Fruit fly (Drosophila melanogaster) whole organism, embryonic: ENCODE data around the gene gammaTub37C.

ENCODE experiments used
- CG11247 ChIP-seq: fragments of 200-800 bp; sonication (Bioruptor generic); IDR thresholded peaks from 2 replicates; pipeline ENCODE4 v1.3.6; 2022; ENCODE audit warnings: missing biosample characterization, missing genetic modification characterization
- CG12071 ChIP-seq: fragments of 200-800 bp; sonication (Bioruptor generic); optimal IDR thresholded peaks from 3 replicates; lab custom pipeline; 2018; ENCODE audit warnings: missing biosample characterization, mild to moderate bottlenecking, missing genetic modification characterization
- CG12299 ChIP-seq: fragments of 200-800 bp; sonication (Bioruptor generic); optimal IDR thresholded peaks from 2 replicates; lab custom pipeline; 2018; ENCODE audit warnings: missing biosample characterization, mild to moderate bottlenecking, missing genetic modification characterization
- CG1233 ChIP-seq: fragments of 200-800 bp; sonication (Bioruptor generic); optimal IDR thresholded peaks from 4 replicates; lab custom pipeline; 2018; ENCODE audit warnings: missing biosample characterization, mild to moderate bottlenecking, missing genetic modification characterization
- CG13775 ChIP-seq: fragments of 200-800 bp; sonication (Bioruptor generic); optimal IDR thresholded peaks from 3 replicates; lab custom pipeline; 2017; ENCODE audit warnings: missing biosample characterization, mild to moderate bottlenecking, missing genetic modification characterization
- CG15269 ChIP-seq: fragments of 200-800 bp; sonication (Bioruptor generic); optimal IDR thresholded peaks from 2 replicates; lab custom pipeline; 2018; ENCODE audit warnings: missing biosample characterization, mild to moderate bottlenecking, missing genetic modification characterization, moderate library complexity
- CG15514 ChIP-seq: fragments of 200-800 bp; sonication (Bioruptor generic); optimal IDR thresholded peaks from 3 replicates; lab custom pipeline; 2017; ENCODE audit warnings: missing biosample characterization, missing genetic modification characterization, mild to moderate bottlenecking, moderate library complexity, missing genetic modification reagents
- CG16815 ChIP-seq: fragments of 200-800 bp; sonication (Bioruptor generic); optimal IDR thresholded peaks from 3 replicates; lab custom pipeline; 2017; ENCODE audit warnings: missing biosample characterization, mild to moderate bottlenecking, missing genetic modification characterization
- CG16863 ChIP-seq: fragments of 200-800 bp; sonication (Bioruptor generic); optimal IDR thresholded peaks from 3 replicates; lab custom pipeline; 2016; ENCODE audit warnings: missing biosample characterization, missing genetic modification characterization
- CG17361 ChIP-seq: fragments of 200-800 bp; sonication (Bioruptor generic); IDR thresholded peaks from 3 replicates; pipeline ENCODE4 v1.3.6; 2022; ENCODE audit warnings: missing biosample characterization, missing genetic modification characterization
- CG17385 ChIP-seq: fragments of 200-800 bp; sonication (Bioruptor generic); optimal IDR thresholded peaks from 3 replicates; lab custom pipeline; 2018; ENCODE audit warnings: missing biosample characterization, mild to moderate bottlenecking, missing genetic modification characterization
- CG4730 ChIP-seq: fragments of 200-800 bp; sonication (Bioruptor generic); IDR thresholded peaks from 2 replicates; pipeline ENCODE4 v1.3.6; 2022; ENCODE audit warnings: missing biosample characterization, missing genetic modification characterization
- CG4854 ChIP-seq: fragments of 200-800 bp; sonication (Bioruptor generic); optimal IDR thresholded peaks from 2 replicates; lab custom pipeline; 2016; ENCODE audit warnings: missing biosample characterization, missing genetic modification characterization, inconsistent platforms
- CG6689 ChIP-seq: fragments of 200-800 bp; sonication (Bioruptor generic); IDR thresholded peaks from 2 replicates; pipeline ENCODE4 v1.3.6; 2022; ENCODE audit warnings: missing biosample characterization, missing genetic modification characterization
- CG7372 ChIP-seq: fragments of 200-800 bp; sonication (Bioruptor generic); IDR thresholded peaks from 2 replicates; pipeline ENCODE4 v1.3.6; 2022; ENCODE audit warnings: missing biosample characterization, missing genetic modification characterization
- CG7556 ChIP-seq: fragments of 200-800 bp; sonication (Bioruptor generic); optimal IDR thresholded peaks from 2 replicates; lab custom pipeline; 2017; ENCODE audit warnings: missing biosample characterization, mild to moderate bottlenecking, missing genetic modification characterization
- Deaf1 ChIP-seq: fragments of 200-800 bp; optimal IDR thresholded peaks from 3 replicates; lab custom pipeline; 2019; ENCODE audit warnings: missing biosample characterization, mild to moderate bottlenecking, missing genetic modification characterization, moderate library complexity
- Dfd ChIP-seq, 2 experiments: fragments of >200 bp; optimal IDR thresholded peaks; 2 replicates each; lab custom pipeline; 2017; ENCODE audit warnings: missing biosample characterization in 2 of 2, missing genetic modification characterization in 2 of 2
- Jarid2 ChIP-seq: fragments of 200-800 bp; sonication (Bioruptor generic); optimal IDR thresholded peaks from 3 replicates; lab custom pipeline; 2017; ENCODE audit warnings: mild to moderate bottlenecking, missing biosample characterization, missing genetic modification reagents, missing genetic modification characterization
- Lpt ChIP-seq: fragments of >200 bp; optimal IDR thresholded peaks from 2 replicates; lab custom pipeline; 2018; ENCODE audit warnings: missing biosample characterization, missing genetic modification characterization
- Mrtf ChIP-seq: fragments of 200-800 bp; sonication (Bioruptor generic); IDR thresholded peaks from 3 replicates; pipeline ENCODE4 v1.3.6; 2022; ENCODE audit warnings: missing biosample characterization, missing genetic modification characterization
- NK7.1 ChIP-seq: fragments of 200-800 bp; sonication (Bioruptor generic); optimal IDR thresholded peaks from 3 replicates; lab custom pipeline; 2016; ENCODE audit warnings: missing biosample characterization, missing genetic modification characterization
- Pdp1 ChIP-seq, 2 experiments: fragments of 200-800 bp; sonication (Bioruptor generic); optimal IDR thresholded peaks; 3 replicates each; lab custom pipeline; 2016; ENCODE audit warnings: missing biosample characterization in 2 of 2, missing genetic modification characterization in 2 of 2, mild to moderate bottlenecking in 1 of 2, moderate library complexity in 1 of 2
- Tbp ChIP-seq: fragments of >200 bp; optimal IDR thresholded peaks from 2 replicates; lab custom pipeline; 2018; ENCODE audit warnings: missing biosample characterization, missing genetic modification characterization
- Xrp1 ChIP-seq: fragments of 200-800 bp; sonication (Bioruptor generic); IDR thresholded peaks from 2 replicates; pipeline ENCODE4 v1.3.6; 2022; ENCODE audit warnings: missing biosample characterization, missing genetic modification characterization
- btn ChIP-seq: fragments of 200-800 bp; sonication (Bioruptor generic); optimal IDR thresholded peaks from 2 replicates; lab custom pipeline; 2016; ENCODE audit warnings: missing biosample characterization, missing genetic modification characterization
- chm ChIP-seq: fragments of 200-800 bp; sonication (Bioruptor generic); IDR thresholded peaks from 2 replicates; pipeline ENCODE4 v1.3.6; 2022; ENCODE audit warnings: missing biosample characterization, missing genetic modification characterization
- cwo ChIP-seq: fragments of 200-800 bp; sonication (Bioruptor generic); optimal IDR thresholded peaks from 3 replicates; lab custom pipeline; 2017; ENCODE audit warnings: missing biosample characterization, missing genetic modification characterization, mild to moderate bottlenecking, moderate library complexity, missing genetic modification reagents
- fru ChIP-seq: fragments of >200 bp; optimal IDR thresholded peaks from 2 replicates; lab custom pipeline; 2017
- ind ChIP-seq: fragments of 200-800 bp; sonication (Bioruptor generic); optimal IDR thresholded peaks from 3 replicates; lab custom pipeline; 2016; ENCODE audit warnings: missing biosample characterization, missing genetic modification characterization
- kni ChIP-seq: fragments of 200-800 bp; sonication (Bioruptor generic); optimal IDR thresholded peaks from 3 replicates; lab custom pipeline; 2017; ENCODE audit warnings: mild to moderate bottlenecking, missing biosample characterization, missing genetic modification reagents, missing genetic modification characterization
- knrl ChIP-seq: fragments of 200-800 bp; sonication (Bioruptor generic); IDR thresholded peaks from 3 replicates; pipeline ENCODE4 v1.3.6; 2022; ENCODE audit warnings: missing biosample characterization, missing genetic modification characterization; ENCODE audit not compliant: partially characterized antibody
- lilli ChIP-seq: fragments of 200-800 bp; sonication (Bioruptor generic); optimal IDR thresholded peaks from 3 replicates; lab custom pipeline; 2016; ENCODE audit warnings: missing biosample characterization, missing genetic modification characterization
- lov ChIP-seq, 2 experiments: fragments of 200-800 bp in 1 of 2; fragments of >200 bp in 1 of 2; sonication (Bioruptor generic) in 1 of 2; IDR thresholded peaks in 1 of 2; optimal IDR thresholded peaks in 1 of 2; 2 replicates in 1 of 2; 3 replicates in 1 of 2; pipeline versions ENCODE4 v1.3.6 to Lab custom; 2017 to 2022; ENCODE audit warnings: missing biosample characterization in 1 of 2, missing genetic modification characterization in 1 of 2
- maf-S ChIP-seq: fragments of 200-800 bp; sonication (Bioruptor generic); optimal IDR thresholded peaks from 2 replicates; lab custom pipeline; 2016; ENCODE audit warnings: missing biosample characterization, missing genetic modification characterization
- mam ChIP-seq: fragments of 200-800 bp; sonication (Bioruptor generic); optimal IDR thresholded peaks from 3 replicates; lab custom pipeline; 2016; ENCODE audit warnings: missing biosample characterization, missing genetic modification characterization
- mirr ChIP-seq: fragments of 200-800 bp; sonication (Bioruptor generic); optimal IDR thresholded peaks from 3 replicates; lab custom pipeline; 2018; ENCODE audit warnings: missing biosample characterization, mild to moderate bottlenecking, missing genetic modification characterization
- pfk ChIP-seq: fragments of 200-800 bp; sonication (Bioruptor generic); optimal IDR thresholded peaks from 2 replicates; lab custom pipeline; 2018; ENCODE audit warnings: missing biosample characterization, mild to moderate bottlenecking, missing genetic modification characterization, moderate library complexity
- pnt ChIP-seq: fragments of 200-800 bp; sonication (Bioruptor generic); optimal IDR thresholded peaks from 3 replicates; lab custom pipeline; 2016; ENCODE audit warnings: missing biosample characterization, missing genetic modification characterization
- sd ChIP-seq: fragments of 200-800 bp; sonication (Bioruptor generic); optimal IDR thresholded peaks from 3 replicates; lab custom pipeline; 2018; ENCODE audit warnings: missing biosample characterization, mild to moderate bottlenecking, missing genetic modification characterization, moderate library complexity
- sens ChIP-seq: fragments of 200-800 bp; sonication (Bioruptor generic); peaks from one replicate; lab custom pipeline; 2016; ENCODE audit warnings: missing biosample characterization, missing genetic modification characterization
- sens-2 ChIP-seq: fragments of 200-800 bp; sonication (Bioruptor generic); IDR thresholded peaks from 2 replicates; pipeline ENCODE4 v1.3.6; 2022; ENCODE audit warnings: missing biosample characterization, missing genetic modification characterization
- sima ChIP-seq: fragments of 200-800 bp; sonication (Bioruptor generic); optimal IDR thresholded peaks from 2 replicates; lab custom pipeline; 2016; ENCODE audit warnings: missing biosample characterization, missing genetic modification characterization
- so ChIP-seq: fragments of 200-800 bp; sonication (Bioruptor generic); IDR thresholded peaks from 3 replicates; pipeline ENCODE4 v1.3.6; 2022; ENCODE audit warnings: missing biosample characterization, missing genetic modification characterization
- sqz ChIP-seq: fragments of 200-800 bp; sonication (Bioruptor generic); optimal IDR thresholded peaks from 3 replicates; lab custom pipeline; 2018; ENCODE audit warnings: missing biosample characterization, mild to moderate bottlenecking, missing genetic modification characterization
- stwl ChIP-seq: fragments of 200-800 bp; sonication (Bioruptor generic); optimal IDR thresholded peaks from 3 replicates; lab custom pipeline; 2018; ENCODE audit warnings: missing biosample characterization, mild to moderate bottlenecking, missing genetic modification characterization, moderate library complexity
- tin ChIP-seq: fragments of 200-800 bp; sonication (Bioruptor generic); optimal IDR thresholded peaks from 3 replicates; lab custom pipeline; 2016; ENCODE audit warnings: missing biosample characterization, missing genetic modification characterization
- twi ChIP-seq: fragments of 200-800 bp; optimal IDR thresholded peaks from 2 replicates; lab custom pipeline; 2019; ENCODE audit warnings: missing biosample characterization, mild to moderate bottlenecking, missing genetic modification characterization, moderate library complexity
- usp ChIP-seq: fragments of >200 bp; optimal IDR thresholded peaks from 2 replicates; lab custom pipeline; 2017; ENCODE audit warnings: missing biosample characterization, missing genetic modification characterization
- wek ChIP-seq: fragments of 200-800 bp; sonication (Bioruptor generic); optimal IDR thresholded peaks from 3 replicates; lab custom pipeline; 2018; ENCODE audit warnings: missing biosample characterization, mild to moderate bottlenecking, missing genetic modification characterization, moderate library complexity
- zen2 ChIP-seq: fragments of 200-800 bp; sonication (Bioruptor generic); IDR thresholded peaks from 3 replicates; pipeline ENCODE4 v1.3.6; 2022; ENCODE audit warnings: missing biosample characterization, missing genetic modification characterization; ENCODE audit not compliant: partially characterized antibody

gammaTub37C gene

dm6 chr2L:19191789-19192297 lies 6.3 kb upstream of the gammaTub37C start (continued):
- peak; percentile 9; the same call in 1 of the 3 replicates for TF ChIP-seq so
- no peak for TF ChIP-seq lov (optimal IDR thresholded peaks at IDR 0.05; lab: Kevin White, UChicago)
- no peak for TF ChIP-seq lov (GFP tag; IDR thresholded peaks at IDR 0.05; lab: Robert Waterston, UW)
- peak in 1 of 2 experiments; percentile 42 for TF ChIP-seq Pdp1 (GFP tag; optimal IDR thresholded peaks at IDR 0.05; lab: Kevin White, UChicago)
- peak; percentile 10 for TF ChIP-seq CG1233 (GFP tag; lab: Kevin White, UChicago)
- TF ChIP-seq stwl (tag; lab: Kevin White, UChicago): no peak
- TF ChIP-seq mam (GFP tag; lab: Kevin White, UChicago): no peak
- TF ChIP-seq CG6689 (GFP tag; lab: Robert Waterston, UW): no peak
- peak; percentile 48; the same call in 1 of the 2 replicates for TF ChIP-seq chm (GFP tag; lab: Robert Waterston, UW)
- TF ChIP-seq Tbp (GFP tag; lab: Kevin White, UChicago): no peak
- no peak for TF ChIP-seq CG15269 (tag; lab: Kevin White, UChicago)
- TF ChIP-seq fru: no peak
- no peak for TF ChIP-seq lilli
- TF ChIP-seq CG4854 (GFP tag; lab: Kevin White, UChicago): no peak
- no peak for TF ChIP-seq Deaf1
- no peak for TF ChIP-seq usp (GFP tag; lab: Kevin White, UChicago)
- peak; percentile 86 for TF ChIP-seq twi (tag; lab: Kevin White, UChicago)
- TF ChIP-seq knrl (GFP tag; lab: Robert Waterston, UW): no peak
- peak; percentile 80 for TF ChIP-seq sqz (GFP tag; lab: Kevin White, UChicago)
- peak; percentile 23 for TF ChIP-seq Jarid2 (GFP tag; lab: Kevin White, UChicago)
- TF ChIP-seq CG7556 (GFP tag; lab: Kevin White, UChicago): no peak
- TF ChIP-seq pnt (GFP tag; lab: Kevin White, UChicago): no peak
- TF ChIP-seq CG12071 (GFP tag; lab: Kevin White, UChicago): peak; percentile 58
- peak; percentile 56; the same call in 1 of the 3 replicates for TF ChIP-seq CG17361 (GFP tag; lab: Robert Waterston, UW)
- peak; percentile 17 for TF ChIP-seq mirr (GFP tag; lab: Kevin White, UChicago)
- no peak for TF ChIP-seq NK7.1
- no peak for TF ChIP-seq CG16863 (GFP tag; lab: Kevin White, UChicago)
- TF ChIP-seq maf-S (GFP tag; lab: Kevin White, UChicago): no peak
- no peak for TF ChIP-seq zen2 (GFP tag; lab: Robert Waterston, UW)
- peak; percentile 44 for TF ChIP-seq wek (GFP tag; lab: Kevin White, UChicago)
- no peak for TF ChIP-seq CG12299
- TF ChIP-seq Lpt (GFP tag; lab: Kevin White, UChicago): no peak
- TF ChIP-seq btn (GFP tag; lab: Kevin White, UChicago): peak; percentile 34
- no peak for TF ChIP-seq tin (GFP tag; lab: Kevin White, UChicago)
- no peak for TF ChIP-seq CG16815 (GFP tag; lab: Kevin White, UChicago)
- TF ChIP-seq cwo (GFP tag; lab: Kevin White, UChicago): peak; percentile 56
- TF ChIP-seq sens-2 (GFP tag; lab: Robert Waterston, UW): 0 out of 2 replicates have a peak, but pooled peaks have one; percentile 33
- no peak for TF ChIP-seq CG17385 (GFP tag; lab: Kevin White, UChicago)
- peak; percentile 63 for TF ChIP-seq kni (GFP tag; lab: Kevin White, UChicago)
- TF ChIP-seq Mrtf (GFP tag; lab: Robert Waterston, UW): no peak
- TF ChIP-seq Xrp1: no peak
- TF ChIP-seq pfk: no peak
- no peak for TF ChIP-seq ind
- TF ChIP-seq CG11247: no peak
- peak; percentile 16 for TF ChIP-seq CG15514 (GFP tag; lab: Kevin White, UChicago)
- TF ChIP-seq sima: no peak
- TF ChIP-seq sd (tag; lab: Kevin White, UChicago): peak; percentile 76
- TF ChIP-seq Dfd (GFP tag; optimal IDR thresholded peaks at IDR 0.05; lab: Kevin White, UChicago): no peak
- TF ChIP-seq CG13775: no peak
- no peak for TF ChIP-seq CG7372
- no peak for TF ChIP-seq CG4730 (GFP tag; lab: Robert Waterston, UW)
- peak; percentile 73 for TF ChIP-seq sens (GFP tag; lab: Kevin White, UChicago)
